Fruit fly (Drosophila melanogaster) whole organism, pupa: ENCODE results near the gene Prosbeta2R2.

Source experiments
- CG10348 ChIP-seq: fragments of 200-800 bp; sonication (Bioruptor generic); IDR thresholded peaks from 2 replicates; pipeline ENCODE4 v1.3.6; 2022; ENCODE audit warnings: missing biosample characterization, missing genetic modification characterization
- CG12605 ChIP-seq: fragments of 200-800 bp; sonication (Bioruptor generic); IDR thresholded peaks from 2 replicates; pipeline ENCODE4 v1.3.6; 2022; ENCODE audit warnings: missing biosample characterization, missing genetic modification characterization
- CG13204 ChIP-seq: fragments of 200-800 bp; sonication (Bioruptor generic); optimal IDR thresholded peaks from 2 replicates; lab custom pipeline; 2018; ENCODE audit warnings: missing biosample characterization, mild to moderate bottlenecking, missing genetic modification characterization, moderate library complexity
- CG14655 ChIP-seq: fragments of 200-800 bp; sonication (Bioruptor generic); optimal IDR thresholded peaks from 3 replicates; lab custom pipeline; 2017; ENCODE audit warnings: mild to moderate bottlenecking, missing biosample characterization, missing genetic modification reagents, missing genetic modification characterization
- CG15710 ChIP-seq: fragments of 200-800 bp; sonication (Bioruptor generic); optimal IDR thresholded peaks from 2 replicates; lab custom pipeline; 2018; ENCODE audit warnings: missing biosample characterization, mild to moderate bottlenecking, missing genetic modification characterization, moderate library complexity
- CG17806 ChIP-seq: fragments of 200-800 bp; sonication (Bioruptor generic); optimal IDR thresholded peaks from 2 replicates; lab custom pipeline; 2018; ENCODE audit warnings: missing biosample characterization, mild to moderate bottlenecking, missing genetic modification characterization, moderate library complexity
- CG32121 ChIP-seq: fragments of 200-800 bp; sonication (Bioruptor generic); IDR thresholded peaks from 2 replicates; pipeline ENCODE4 v1.3.6; 2022; ENCODE audit warnings: missing biosample characterization, missing genetic modification characterization
- CG34367 ChIP-seq: fragments of 200-800 bp; sonication (Bioruptor generic); optimal IDR thresholded peaks from 2 replicates; lab custom pipeline; 2018; ENCODE audit warnings: missing biosample characterization, mild to moderate bottlenecking, missing genetic modification characterization
- CG4496 ChIP-seq: fragments of 200-800 bp; sonication (Bioruptor generic); IDR thresholded peaks from 3 replicates; pipeline ENCODE4 v1.3.6; 2022; ENCODE audit warnings: missing biosample characterization, missing genetic modification characterization
- CG8159 ChIP-seq: fragments of 200-800 bp; sonication (Bioruptor generic); optimal IDR thresholded peaks from 3 replicates; lab custom pipeline; 2018; ENCODE audit warnings: missing biosample characterization, mild to moderate bottlenecking, missing genetic modification characterization, moderate library complexity
- CG8301 ChIP-seq: fragments of 200-800 bp; sonication (Bioruptor generic); optimal IDR thresholded peaks from 2 replicates; lab custom pipeline; 2018; ENCODE audit warnings: missing biosample characterization, mild to moderate bottlenecking, missing genetic modification characterization
- CG9948 ChIP-seq: fragments of 200-800 bp; sonication (Bioruptor generic); optimal IDR thresholded peaks from 2 replicates; lab custom pipeline; 2018; ENCODE audit warnings: missing biosample characterization, mild to moderate bottlenecking, missing genetic modification characterization, moderate library complexity
- D1 ChIP-seq: fragments of 200-800 bp; sonication (Bioruptor generic); optimal IDR thresholded peaks from 2 replicates; lab custom pipeline; 2018; ENCODE audit warnings: missing biosample characterization, mild to moderate bottlenecking, missing genetic modification characterization, moderate library complexity
- EcR ChIP-seq: fragments of 200-800 bp; sonication (Bioruptor generic); optimal IDR thresholded peaks from 3 replicates; lab custom pipeline; 2019; ENCODE audit warnings: missing biosample characterization, missing genetic modification characterization, mild to moderate bottlenecking, moderate library complexity, missing genetic modification reagents
- Ets98B ChIP-seq: fragments of 200-800 bp; sonication (Bioruptor generic); IDR thresholded peaks from 2 replicates; pipeline ENCODE4 v1.3.6; 2022; ENCODE audit warnings: missing biosample characterization, missing genetic modification characterization
- Pif1A ChIP-seq: fragments of 200-800 bp; sonication (Bioruptor generic); optimal IDR thresholded peaks from 3 replicates; lab custom pipeline; 2016; ENCODE audit warnings: missing biosample characterization, missing genetic modification characterization
- Pif1B ChIP-seq: fragments of 200-800 bp; sonication (Bioruptor generic); optimal IDR thresholded peaks from 3 replicates; lab custom pipeline; 2016; ENCODE audit warnings: missing biosample characterization, missing genetic modification characterization
- Snoo ChIP-seq: fragments of 200-800 bp; sonication (Bioruptor generic); optimal IDR thresholded peaks from 3 replicates; lab custom pipeline; 2017; ENCODE audit warnings: missing biosample characterization, mild to moderate bottlenecking, missing genetic modification characterization, inconsistent platforms
- fd96Ca ChIP-seq: fragments of 200-800 bp; sonication (Bioruptor generic); IDR thresholded peaks from 3 replicates; pipeline ENCODE4 v1.3.6; 2022; ENCODE audit warnings: missing biosample characterization, missing genetic modification characterization
- gl ChIP-seq: fragments of 200-800 bp; sonication (Bioruptor generic); optimal IDR thresholded peaks from 2 replicates; lab custom pipeline; 2018; ENCODE audit warnings: missing biosample characterization, mild to moderate bottlenecking, missing genetic modification characterization
- rn ChIP-seq: fragments of 200-800 bp; sonication (Bioruptor generic); IDR thresholded peaks from 2 replicates; pipeline ENCODE4 v1.3.6; 2022; ENCODE audit warnings: missing biosample characterization, missing genetic modification characterization

Prosbeta2R2 gene

dm6 chr3R:5208115-5208365, 11.3 kb downstream of the Prosbeta2R2 start:
- TF ChIP-seq CG8301 (tag; lab: Kevin White, UChicago), result no peak
- TF ChIP-seq CG32121 (GFP tag; lab: Robert Waterston, UW), result no peak
- TF ChIP-seq CG17806 (tag; lab: Kevin White, UChicago), result no peak
- TF ChIP-seq, all 21 proteins: peak for 0

DNA sequence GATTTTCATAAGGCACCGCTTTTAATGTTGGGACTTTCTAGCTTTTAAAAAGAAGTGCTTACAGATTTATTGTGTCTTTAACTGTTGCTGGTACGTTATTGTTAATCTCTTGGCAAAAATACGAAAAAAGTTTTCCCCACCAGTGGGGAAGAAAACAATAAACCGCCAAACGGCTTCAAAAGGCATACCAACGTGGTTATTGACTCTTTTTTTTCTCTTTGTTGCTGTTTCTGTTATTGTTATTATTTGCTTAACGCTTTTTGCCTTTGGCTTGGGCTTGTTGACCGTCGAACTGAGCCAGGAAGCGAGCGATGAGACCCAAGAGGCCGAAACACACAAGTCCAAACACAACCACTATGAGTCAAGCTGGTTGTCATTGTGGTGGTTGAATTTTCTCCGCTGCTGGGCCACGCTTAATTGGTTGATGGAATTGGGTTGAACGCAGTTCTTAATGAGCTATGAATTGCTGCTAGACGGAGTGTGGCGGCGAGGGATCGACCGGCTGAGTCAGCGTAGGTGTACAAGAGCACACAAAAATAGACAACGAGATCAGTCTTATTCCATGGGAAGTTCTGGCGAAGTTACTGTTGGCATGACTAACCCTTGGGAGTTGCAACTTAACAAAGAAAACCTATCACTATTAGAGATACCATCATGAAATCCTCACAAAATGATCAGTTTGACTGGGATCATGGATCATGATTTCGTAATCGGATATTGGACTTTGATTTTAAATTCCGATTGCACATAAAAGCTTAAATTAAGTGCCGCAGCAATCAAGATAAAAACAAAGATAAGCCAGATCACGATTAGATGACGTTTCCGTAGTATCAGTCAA, 11.8 kb downstream of the Prosbeta2R2 start:
- TF ChIP-seq CG34367 (tag; lab: Kevin White, UChicago), result no peak
- no peak for TF ChIP-seq Pif1A (GFP tag; lab: Kevin White, UChicago)
- TF ChIP-seq EcR (GFP tag; lab: Kevin White, UChicago), result peak; percentile 11
- no peak for TF ChIP-seq CG12605
- no peak for TF ChIP-seq Snoo (tag; lab: Kevin White, UChicago)
- TF ChIP-seq fd96Ca (GFP tag; lab: Robert Waterston, UW), result no peak
- TF ChIP-seq CG32121 (GFP tag; lab: Robert Waterston, UW), result no peak
- no peak for TF ChIP-seq CG8159
- no peak for TF ChIP-seq CG8301 (tag; lab: Kevin White, UChicago)

- no peak for TF ChIP-seq CG9948 (tag; lab: Kevin White, UChicago)
- no peak for TF ChIP-seq Pif1A (GFP tag; lab: Kevin White, UChicago)
- TF ChIP-seq D1, result no peak
- TF ChIP-seq CG10348, result no peak
- no peak for TF ChIP-seq CG17806 (tag; lab: Kevin White, UChicago)
- peak; percentile 83 for TF ChIP-seq EcR (GFP tag; lab: Kevin White, UChicago)
- TF ChIP-seq Snoo (tag; lab: Kevin White, UChicago), result no peak
- TF ChIP-seq fd96Ca (GFP tag; lab: Robert Waterston, UW), result no peak; the same call in 2 of the 3 replicates
- no peak for TF ChIP-seq gl (tag; lab: Kevin White, UChicago)
- no peak for TF ChIP-seq CG14655
- TF ChIP-seq Pif1B, result no peak
- no peak for TF ChIP-seq CG15710
- TF ChIP-seq CG12605, result no peak
- no peak for TF ChIP-seq rn
- TF ChIP-seq CG13204, result no peak
- TF ChIP-seq CG4496 (GFP tag; lab: Robert Waterston, UW), result peak; percentile 55; the same call in 2 of the 3 replicates
- peak; percentile 36; the same call in 1 of the 2 replicates for TF ChIP-seq Ets98B (GFP tag; lab: Robert Waterston, UW)
- TF ChIP-seq CG32121 (GFP tag; lab: Robert Waterston, UW), result peak; percentile 25; the same call in 1 of the 2 replicates
- no peak for TF ChIP-seq CG8301 (tag; lab: Kevin White, UChicago)
These were observed 13.9 kb downstream of the Prosbeta2R2 start for dm6 chr3R:5205319-5206033.

- TF ChIP-seq CG32121 (GFP tag; lab: Robert Waterston, UW), result no peak
- no peak for TF ChIP-seq CG17806 (tag; lab: Kevin White, UChicago)
- TF ChIP-seq Ets98B (GFP tag; lab: Robert Waterston, UW), result no peak
- TF ChIP-seq rn, result no peak
- TF ChIP-seq gl (tag; lab: Kevin White, UChicago), result no peak
- TF ChIP-seq CG4496 (GFP tag; lab: Robert Waterston, UW), result no peak
- no peak for TF ChIP-seq CG8301 (tag; lab: Kevin White, UChicago)
- TF ChIP-seq Pif1B, result no peak
- no peak for TF ChIP-seq EcR (GFP tag; lab: Kevin White, UChicago)
- TF ChIP-seq CG10348, result no peak
- no peak for TF ChIP-seq CG34367 (tag; lab: Kevin White, UChicago)
- no peak for TF ChIP-seq Pif1A (GFP tag; lab: Kevin White, UChicago)
- no peak for TF ChIP-seq Snoo (tag; lab: Kevin White, UChicago)
- TF ChIP-seq CG15710, result no peak
- no peak for TF ChIP-seq D1
- TF ChIP-seq CG14655, result no peak
- no peak for TF ChIP-seq CG9948 (tag; lab: Kevin White, UChicago)
- TF ChIP-seq CG12605, result no peak
- no peak for TF ChIP-seq fd96Ca (GFP tag; lab: Robert Waterston, UW)
These were observed 15.5 kb downstream of the Prosbeta2R2 start for dm6 chr3R:5203796-5204195.

- TF ChIP-seq fd96Ca (GFP tag; lab: Robert Waterston, UW) (no peak), D1 (no peak), CG34367 (tag; lab: Kevin White, UChicago) (no peak), CG9948 (tag; lab: Kevin White, UChicago) (no peak)
These were observed 19.7 kb downstream of the Prosbeta2R2 start for dm6 chr3R:5199581-5199980.

DNA sequence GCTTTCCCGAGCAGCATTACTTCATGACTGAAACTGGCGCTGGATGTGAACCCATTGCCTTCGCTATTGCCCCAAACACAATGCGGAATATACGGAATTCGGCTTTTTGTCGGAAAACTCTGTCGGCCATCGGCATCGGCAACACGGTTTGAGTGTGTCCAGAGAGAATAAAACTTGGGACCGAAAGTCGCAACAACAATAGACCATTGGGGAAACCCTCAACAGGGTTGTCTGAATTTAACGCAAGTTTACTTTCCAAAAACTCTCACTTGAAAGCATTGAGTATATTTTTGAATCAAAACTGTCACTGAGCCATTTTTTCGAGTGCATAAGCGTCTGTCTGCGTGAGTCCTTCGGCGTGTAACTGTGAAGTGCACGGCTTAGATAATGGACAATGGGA, 21.0 kb downstream of the Prosbeta2R2 start:
- TF ChIP-seq CG15710 (peak; percentile 31), CG12605 (peak; percentile 53), CG10348 (no peak), Snoo (tag; lab: Kevin White, UChicago) (peak; percentile 4), CG17806 (tag; lab: Kevin White, UChicago) (peak; percentile 23), Ets98B (GFP tag; lab: Robert Waterston, UW) (no peak), CG34367 (tag; lab: Kevin White, UChicago) (no peak), CG32121 (GFP tag; lab: Robert Waterston, UW) (peak; percentile 27; the same call in 1 of the 2 replicates), CG14655 (no peak), Pif1B (no peak), rn (no peak), CG9948 (tag; lab: Kevin White, UChicago) (no peak), fd96Ca (GFP tag; lab: Robert Waterston, UW) (no peak; the same call in 1 of the 3 replicates), CG8301 (tag; lab: Kevin White, UChicago) (peak; percentile 21), Pif1A (GFP tag; lab: Kevin White, UChicago) (peak; percentile 59), D1 (no peak), gl (tag; lab: Kevin White, UChicago) (no peak), CG8159 (no peak), CG4496 (GFP tag; lab: Robert Waterston, UW) (peak; percentile 63; the same call in 1 of the 3 replicates), CG13204 (no peak), EcR (GFP tag; lab: Kevin White, UChicago) (no peak)
